Fruit fly (Drosophila melanogaster) whole organism, embryonic: ENCODE data around the gene CG4020.
A peak's percentile ranks its signal among the peaks of the same experiment; 100 is the strongest.

Source experiments
- Ada2b ChIP-seq: fragments of 200-800 bp; sonication (Bioruptor generic); IDR thresholded peaks from 2 replicates; pipeline ENCODE4 v1.3.6; 2022; ENCODE audit warnings: missing biosample characterization, missing genetic modification characterization
- B-H1 ChIP-seq: fragments of 200-800 bp; sonication (Bioruptor generic); IDR thresholded peaks from 3 replicates; pipeline ENCODE4 v1.3.6; 2022; ENCODE audit warnings: missing biosample characterization, missing genetic modification characterization
- BEAF-32 ChIP-seq: fragments of 200-800 bp; sonication (Bioruptor generic); optimal IDR thresholded peaks from 3 replicates; lab custom pipeline; 2017; ENCODE audit warnings: missing biosample characterization, missing genetic modification characterization, mild to moderate bottlenecking, moderate library complexity, missing genetic modification reagents
- CG10147 ChIP-seq: fragments of 200-800 bp; sonication (Bioruptor generic); optimal IDR thresholded peaks from 2 replicates; lab custom pipeline; 2019; ENCODE audit warnings: missing biosample characterization, mild to moderate bottlenecking, missing genetic modification characterization, moderate library complexity
- CG12071 ChIP-seq: fragments of 200-800 bp; sonication (Bioruptor generic); optimal IDR thresholded peaks from 3 replicates; lab custom pipeline; 2018; ENCODE audit warnings: missing biosample characterization, mild to moderate bottlenecking, missing genetic modification characterization
- CG12104 ChIP-seq: fragments of 200-800 bp; sonication (Bioruptor generic); optimal IDR thresholded peaks from 3 replicates; lab custom pipeline; 2016; ENCODE audit warnings: missing biosample characterization, missing genetic modification characterization
- CG12155 ChIP-seq: fragments of 200-800 bp; sonication (Bioruptor generic); optimal IDR thresholded peaks from 3 replicates; lab custom pipeline; 2016; ENCODE audit warnings: missing biosample characterization, missing genetic modification characterization
- CG1233 ChIP-seq: fragments of 200-800 bp; sonication (Bioruptor generic); optimal IDR thresholded peaks from 4 replicates; lab custom pipeline; 2018; ENCODE audit warnings: missing biosample characterization, mild to moderate bottlenecking, missing genetic modification characterization
- CG14710 ChIP-seq: fragments of 200-800 bp; sonication (Bioruptor generic); optimal IDR thresholded peaks from 3 replicates; lab custom pipeline; 2019; ENCODE audit warnings: missing biosample characterization, mild to moderate bottlenecking, missing genetic modification characterization, moderate library complexity
- CG18599 ChIP-seq: fragments of 200-800 bp; sonication (Bioruptor generic); optimal IDR thresholded peaks from 3 replicates; lab custom pipeline; 2017; ENCODE audit warnings: missing biosample characterization, missing genetic modification characterization, mild to moderate bottlenecking, moderate library complexity, missing genetic modification reagents
- CG18619 ChIP-seq: fragments of 200-800 bp; sonication (Bioruptor generic); optimal IDR thresholded peaks from 3 replicates; lab custom pipeline; 2017; ENCODE audit warnings: missing biosample characterization, mild to moderate bottlenecking, missing genetic modification characterization
- CG2875 ChIP-seq: fragments of 200-800 bp; sonication (Bioruptor generic); optimal IDR thresholded peaks from 2 replicates; lab custom pipeline; 2017; ENCODE audit warnings: missing biosample characterization, mild to moderate bottlenecking, missing genetic modification characterization, missing genetic modification reagents
- CG30020 ChIP-seq: fragments of 200-800 bp; optimal IDR thresholded peaks from 2 replicates; lab custom pipeline; 2019; ENCODE audit warnings: missing biosample characterization, mild to moderate bottlenecking, missing genetic modification characterization, moderate library complexity
- CG3065 ChIP-seq: fragments of 200-800 bp; sonication (Bioruptor generic); optimal IDR thresholded peaks from 2 replicates; lab custom pipeline; 2016; ENCODE audit warnings: missing biosample characterization, missing genetic modification characterization
- CG31365 ChIP-seq: fragments of 200-800 bp; sonication (Bioruptor generic); optimal IDR thresholded peaks from 2 replicates; lab custom pipeline; 2018; ENCODE audit warnings: missing biosample characterization, mild to moderate bottlenecking, missing genetic modification characterization
- CG4404 ChIP-seq: fragments of 200-800 bp; sonication (Bioruptor generic); IDR thresholded peaks from 2 replicates; pipeline ENCODE4 v1.3.6; 2022; ENCODE audit warnings: missing biosample characterization, missing genetic modification characterization
- CG4617 ChIP-seq: fragments of 200-800 bp; sonication (Bioruptor generic); optimal IDR thresholded peaks from 3 replicates; lab custom pipeline; 2016; ENCODE audit warnings: missing biosample characterization, missing genetic modification characterization, borderline replicate concordance
- CG7839 ChIP-seq: fragments of 200-800 bp; sonication (Bioruptor generic); optimal IDR thresholded peaks from 3 replicates; lab custom pipeline; 2018; ENCODE audit warnings: missing biosample characterization, mild to moderate bottlenecking, missing genetic modification characterization, moderate library complexity
- CG7928 ChIP-seq: fragments of 200-800 bp; sonication (Bioruptor generic); optimal IDR thresholded peaks from 2 replicates; lab custom pipeline; 2017; ENCODE audit warnings: missing biosample characterization, mild to moderate bottlenecking, missing genetic modification characterization
- CG8089 ChIP-seq: fragments of 200-800 bp; sonication (Bioruptor generic); optimal IDR thresholded peaks from 3 replicates; lab custom pipeline; 2016; ENCODE audit warnings: missing biosample characterization, missing genetic modification characterization
- CG8944 ChIP-seq: fragments of 200-800 bp; sonication (Bioruptor generic); optimal IDR thresholded peaks from 3 replicates; lab custom pipeline; 2016; ENCODE audit warnings: missing biosample characterization, missing genetic modification characterization
- H15 ChIP-seq: fragments of 200-800 bp; sonication (Bioruptor generic); IDR thresholded peaks from 3 replicates; pipeline ENCODE4 v1.3.6; 2022; ENCODE audit warnings: missing biosample characterization, missing genetic modification characterization
- HLH3B ChIP-seq: fragments of 200-800 bp; sonication (Bioruptor generic); IDR thresholded peaks from 2 replicates; pipeline ENCODE4 v1.3.6; 2022; ENCODE audit warnings: missing biosample characterization, missing genetic modification characterization
- Hmr ChIP-seq: fragments of 200-800 bp; sonication (Bioruptor generic); optimal IDR thresholded peaks from 3 replicates; lab custom pipeline; 2017; ENCODE audit warnings: mild to moderate bottlenecking, missing biosample characterization, missing genetic modification reagents, missing genetic modification characterization
- Hr3 ChIP-seq: fragments of 200-800 bp; sonication (Bioruptor generic); optimal IDR thresholded peaks from 3 replicates; lab custom pipeline; 2016; ENCODE audit warnings: missing biosample characterization, missing genetic modification characterization
- Hr39 ChIP-seq: fragments of >200 bp; optimal IDR thresholded peaks from 2 replicates; lab custom pipeline; 2017
- Hr78 ChIP-seq, 2 experiments: fragments of 200-800 bp in 1 of 2; fragments of >200 bp in 1 of 2; sonication (Bioruptor generic) in 1 of 2; optimal IDR thresholded peaks; 2 replicates each; lab custom pipeline; 2017 to 2019; ENCODE audit warnings: missing biosample characterization in 2 of 2, missing genetic modification characterization in 2 of 2, mild to moderate bottlenecking in 1 of 2, moderate library complexity in 1 of 2
- Kr ChIP-seq: fragments of 200-800 bp; sonication (Bioruptor generic); optimal IDR thresholded peaks from 2 replicates; lab custom pipeline; 2017; ENCODE audit warnings: missing biosample characterization, mild to moderate bottlenecking, missing genetic modification characterization
- Scr ChIP-seq: fragments of 200-800 bp; sonication (Bioruptor generic); IDR thresholded peaks from 2 replicates; pipeline ENCODE4 v1.3.6; 2022; ENCODE audit warnings: missing biosample characterization, missing genetic modification characterization; ENCODE audit not compliant: partially characterized antibody
- Sry-β ChIP-seq: fragments of 200-800 bp; sonication (Bioruptor generic); optimal IDR thresholded peaks from 2 replicates; lab custom pipeline; 2018; ENCODE audit warnings: missing biosample characterization, mild to moderate bottlenecking, missing genetic modification characterization, moderate library complexity
- Taf1 ChIP-seq: fragments of 200-800 bp; sonication (Bioruptor generic); IDR thresholded peaks from 2 replicates; pipeline ENCODE4 v1.3.6; 2022; ENCODE audit warnings: missing biosample characterization, missing genetic modification characterization
- Tbp ChIP-seq: fragments of >200 bp; optimal IDR thresholded peaks from 2 replicates; lab custom pipeline; 2018; ENCODE audit warnings: missing biosample characterization, missing genetic modification characterization
- Xrp1 ChIP-seq: fragments of 200-800 bp; sonication (Bioruptor generic); IDR thresholded peaks from 2 replicates; pipeline ENCODE4 v1.3.6; 2022; ENCODE audit warnings: missing biosample characterization, missing genetic modification characterization
- ash1 ChIP-seq: fragments of 200-800 bp; sonication (Bioruptor generic); optimal IDR thresholded peaks from 2 replicates; lab custom pipeline; 2018; ENCODE audit warnings: missing biosample characterization, mild to moderate bottlenecking, missing genetic modification characterization
- cad ChIP-seq: fragments of >200 bp; optimal IDR thresholded peaks from 2 replicates; lab custom pipeline; 2017; ENCODE audit warnings: missing biosample characterization, missing genetic modification characterization
- dan ChIP-seq: fragments of 200-800 bp; sonication (Bioruptor generic); IDR thresholded peaks from 2 replicates; pipeline ENCODE4 v1.3.6; 2022; ENCODE audit warnings: missing biosample characterization, missing genetic modification characterization
- ftz-f1 ChIP-seq: fragments of 200-800 bp; sonication (Bioruptor generic); optimal IDR thresholded peaks from 2 replicates; lab custom pipeline; 2016; ENCODE audit warnings: missing biosample characterization, missing genetic modification characterization
- hkb ChIP-seq, 2 experiments: fragments of 200-800 bp in 1 of 2; fragments of >200 bp in 1 of 2; sonication (Bioruptor generic) in 1 of 2; IDR thresholded peaks in 1 of 2; optimal IDR thresholded peaks in 1 of 2; 2 replicates each; pipeline versions ENCODE4 v1.3.6 to Lab custom; 2017 to 2022; ENCODE audit warnings: missing biosample characterization in 1 of 2, missing genetic modification characterization in 1 of 2
- lov ChIP-seq, 2 experiments: fragments of 200-800 bp in 1 of 2; fragments of >200 bp in 1 of 2; sonication (Bioruptor generic) in 1 of 2; IDR thresholded peaks in 1 of 2; optimal IDR thresholded peaks in 1 of 2; 2 replicates in 1 of 2; 3 replicates in 1 of 2; pipeline versions ENCODE4 v1.3.6 to Lab custom; 2017 to 2022; ENCODE audit warnings: missing biosample characterization in 1 of 2, missing genetic modification characterization in 1 of 2
- org-1 ChIP-seq: fragments of 200-800 bp; sonication (Bioruptor generic); optimal IDR thresholded peaks from 2 replicates; lab custom pipeline; 2017; ENCODE audit warnings: missing biosample characterization, missing genetic modification characterization
- scrt ChIP-seq: fragments of 200-800 bp; sonication (Bioruptor generic); optimal IDR thresholded peaks from 2 replicates; lab custom pipeline; 2018; ENCODE audit warnings: missing biosample characterization, mild to moderate bottlenecking, missing genetic modification characterization, moderate library complexity
- sd ChIP-seq: fragments of 200-800 bp; sonication (Bioruptor generic); optimal IDR thresholded peaks from 3 replicates; lab custom pipeline; 2018; ENCODE audit warnings: missing biosample characterization, mild to moderate bottlenecking, missing genetic modification characterization, moderate library complexity
- sima ChIP-seq: fragments of 200-800 bp; sonication (Bioruptor generic); optimal IDR thresholded peaks from 2 replicates; lab custom pipeline; 2016; ENCODE audit warnings: missing biosample characterization, missing genetic modification characterization
- slbo ChIP-seq: fragments of 200-800 bp; sonication (Bioruptor generic); IDR thresholded peaks from 2 replicates; pipeline ENCODE4 v1.3.6; 2022; ENCODE audit warnings: missing biosample characterization, missing genetic modification characterization
- trh ChIP-seq: fragments of 200-800 bp; sonication (Bioruptor generic); optimal IDR thresholded peaks from 2 replicates; lab custom pipeline; 2016; ENCODE audit warnings: missing biosample characterization, missing genetic modification characterization
- twi ChIP-seq: fragments of 200-800 bp; optimal IDR thresholded peaks from 2 replicates; lab custom pipeline; 2019; ENCODE audit warnings: missing biosample characterization, mild to moderate bottlenecking, missing genetic modification characterization, moderate library complexity
- usp ChIP-seq: fragments of >200 bp; optimal IDR thresholded peaks from 2 replicates; lab custom pipeline; 2017; ENCODE audit warnings: missing biosample characterization, missing genetic modification characterization
- vnd ChIP-seq: fragments of 200-800 bp; sonication (Bioruptor generic); IDR thresholded peaks from 3 replicates; pipeline ENCODE4 v1.3.6; 2022; ENCODE audit warnings: missing biosample characterization, missing genetic modification characterization; ENCODE audit not compliant: partially characterized antibody
- zf30C ChIP-seq: fragments of 200-800 bp; sonication (Bioruptor generic); optimal IDR thresholded peaks from 3 replicates; lab custom pipeline; 2018; ENCODE audit warnings: missing biosample characterization, mild to moderate bottlenecking, missing genetic modification characterization

Gene CG4020

DNA sequence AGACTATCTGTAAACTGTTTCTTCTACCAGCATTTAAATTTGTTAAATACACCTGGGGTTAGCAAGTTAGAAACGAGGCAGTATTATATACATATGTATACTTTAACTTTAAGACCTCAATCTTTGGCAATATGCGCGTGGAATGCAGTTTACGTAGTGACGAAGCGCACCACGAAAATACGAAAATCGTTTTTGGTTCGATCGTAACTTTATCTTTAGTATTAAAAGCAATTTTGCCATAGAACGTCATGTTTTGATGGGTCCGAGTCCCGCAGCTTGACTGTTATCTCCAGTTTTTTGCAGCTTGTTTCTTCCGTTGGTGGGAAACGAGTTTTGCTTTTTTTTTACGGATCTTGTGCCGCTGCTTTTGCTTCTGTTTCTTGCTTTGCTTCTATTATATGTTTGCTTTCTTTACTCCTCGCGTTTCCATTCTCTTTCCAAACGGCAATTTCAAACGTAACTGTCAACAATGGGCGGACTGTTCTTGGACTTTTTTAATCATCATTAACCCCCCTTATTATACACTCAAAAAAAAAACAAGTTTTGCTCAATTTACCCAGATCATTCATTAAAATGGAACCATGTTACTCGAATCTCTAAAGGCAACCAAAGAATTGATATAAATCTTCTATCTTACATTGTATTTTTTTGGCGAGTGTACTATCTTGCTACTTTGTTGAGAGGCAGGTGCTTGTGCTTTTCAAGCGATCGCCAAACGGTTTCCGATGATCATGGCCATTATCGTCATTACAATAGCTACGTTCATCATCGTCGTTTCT is 13.7 kb upstream of the CG4020 start (continued):
- no peak for TF ChIP-seq Scr (GFP tag; lab: Robert Waterston, UW)
- TF ChIP-seq ash1 (GFP tag; lab: Kevin White, UChicago): no peak
- no peak for TF ChIP-seq CG12104 (GFP tag; lab: Kevin White, UChicago)
- TF ChIP-seq CG2875: no peak
- no peak for TF ChIP-seq CG1233 (GFP tag; lab: Kevin White, UChicago)
- TF ChIP-seq Tbp: no peak
- TF ChIP-seq CG18599 (GFP tag; lab: Kevin White, UChicago): peak; percentile 62
- no peak for TF ChIP-seq CG4617
- TF ChIP-seq CG7928 (GFP tag; lab: Kevin White, UChicago): peak; percentile 26
- no peak for TF ChIP-seq sd (tag; lab: Kevin White, UChicago)
- no peak for TF ChIP-seq CG4404 (GFP tag; lab: Robert Waterston, UW)
- TF ChIP-seq Hmr (GFP tag; lab: Kevin White, UChicago): peak; percentile 54
- TF ChIP-seq CG18619 (GFP tag; lab: Kevin White, UChicago): peak; percentile 57
- no peak for TF ChIP-seq BEAF-32 (GFP tag; lab: Kevin White, UChicago)
- TF ChIP-seq cad (GFP tag; lab: Kevin White, UChicago): no peak
- peak; percentile 31; the same call in 1 of the 2 replicates for TF ChIP-seq Xrp1
- no peak for TF ChIP-seq CG31365 (tag; lab: Kevin White, UChicago)
- peak; percentile 46 for TF ChIP-seq CG7839 (tag; lab: Kevin White, UChicago)
- no peak for TF ChIP-seq B-H1 (GFP tag; lab: Robert Waterston, UW)
- no peak for TF ChIP-seq Hr39
- peak; percentile 23 for TF ChIP-seq Hr3 (GFP tag; lab: Kevin White, UChicago)
- TF ChIP-seq zf30C (GFP tag; lab: Kevin White, UChicago): peak; percentile 16
- TF ChIP-seq Kr (GFP tag; lab: Kevin White, UChicago): no peak
- TF ChIP-seq Sry-β: no peak
- no peak for TF ChIP-seq trh (GFP tag; lab: Kevin White, UChicago)
- TF ChIP-seq lov (optimal IDR thresholded peaks at IDR 0.05; lab: Kevin White, UChicago): no peak
- no peak for TF ChIP-seq lov (GFP tag; IDR thresholded peaks at IDR 0.05; lab: Robert Waterston, UW)
- no peak for TF ChIP-seq hkb (optimal IDR thresholded peaks at IDR 0.05; lab: Kevin White, UChicago)
- TF ChIP-seq hkb (GFP tag; IDR thresholded peaks at IDR 0.05; lab: Robert Waterston, UW): no peak
- no peak for TF ChIP-seq CG8089 (GFP tag; lab: Kevin White, UChicago)
- no peak for TF ChIP-seq usp (GFP tag; lab: Kevin White, UChicago)
- no peak for TF ChIP-seq twi (tag; lab: Kevin White, UChicago)
- TF ChIP-seq scrt (GFP tag; lab: Kevin White, UChicago): no peak
- no peak for TF ChIP-seq CG10147 (GFP tag; lab: Kevin White, UChicago)
- peak; percentile 82 for TF ChIP-seq slbo (GFP tag; lab: Robert Waterston, UW)
- peak; percentile 50 for TF ChIP-seq CG12155 (GFP tag; lab: Kevin White, UChicago)
- peak; percentile 9 for TF ChIP-seq CG14710 (tag; lab: Kevin White, UChicago)
- TF ChIP-seq dan (GFP tag; lab: Robert Waterston, UW): no peak
- peak; percentile 5 for TF ChIP-seq CG3065
- TF ChIP-seq Ada2b (GFP tag; lab: Robert Waterston, UW): peak; percentile 30; the same call in 1 of the 2 replicates
- no peak for TF ChIP-seq H15 (GFP tag; lab: Robert Waterston, UW)
- peak; percentile 20 for TF ChIP-seq CG8944 (GFP tag; lab: Kevin White, UChicago)
- no peak for TF ChIP-seq ftz-f1 (GFP tag; lab: Kevin White, UChicago)
- TF ChIP-seq Taf1: 0 out of 2 replicates have a peak, but pooled peaks have one; percentile 20
- TF ChIP-seq sima (GFP tag; lab: Kevin White, UChicago): no peak
- peak; percentile 11 for TF ChIP-seq org-1 (GFP tag; lab: Kevin White, UChicago)
- TF ChIP-seq HLH3B (GFP tag; lab: Robert Waterston, UW): no peak
- no peak for TF ChIP-seq Hr78 (GFP tag; optimal IDR thresholded peaks at IDR 0.05; lab: Kevin White, UChicago)
- TF ChIP-seq vnd (GFP tag; lab: Robert Waterston, UW): no peak
- TF ChIP-seq CG12071 (GFP tag; lab: Kevin White, UChicago): no peak
- TF ChIP-seq CG30020 (tag; lab: Kevin White, UChicago): no peak
